Fruit fly (Drosophila melanogaster) S2 (cell line): ENCODE results near the gene CG9300.

Experiments used
- CG8478 ChIP-seq: fragments of >200 bp; optimal IDR thresholded peaks from 2 replicates; lab custom pipeline; 2018
- CTCF ChIP-seq, 2 experiments: fragments of >200 bp; optimal IDR thresholded peaks; 2 replicates each; lab custom pipeline; 2018

Gene CG9300

DNA sequence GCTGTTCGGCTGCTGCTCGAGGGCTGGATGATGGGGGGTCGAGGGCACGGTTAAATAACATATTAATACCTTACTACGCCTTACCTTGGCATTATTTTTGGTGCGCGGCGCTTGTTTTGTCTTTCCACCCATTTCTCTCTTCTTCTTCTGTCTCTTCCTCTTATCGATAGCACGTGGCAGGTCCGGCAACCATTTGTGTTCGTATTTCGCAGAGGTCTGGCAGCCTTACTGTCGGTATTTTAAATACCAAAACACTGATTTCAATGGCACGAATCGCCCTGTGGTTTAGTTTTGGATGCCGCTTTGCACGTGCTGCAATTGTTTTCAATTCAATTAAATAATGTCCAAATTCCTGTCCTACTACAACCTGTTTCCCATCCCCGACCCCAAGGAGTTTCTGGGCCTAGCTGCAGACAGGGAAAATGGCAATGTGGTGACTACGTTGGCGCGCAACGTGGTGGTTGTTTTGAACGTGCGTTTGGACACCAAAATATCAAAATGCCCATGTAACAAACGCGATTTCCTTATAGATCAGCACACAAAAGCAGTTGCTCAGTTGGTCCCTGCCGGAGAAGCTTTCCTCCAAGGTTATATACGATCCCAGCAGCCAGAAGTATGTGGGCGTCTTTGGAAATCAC lies at the start of gene CG9300, which contains the start of gene Ltn1:
TSS of gene CG9300 (plus strand) at position 285 of the 638 bp plus-strand sequence.
TSS of gene Ltn1 (minus strand) at position 155 of the 638 bp plus-strand sequence.
- TF ChIP-seq CG8478 (lab: Kevin White, UChicago) = no peak
- peak in 1 of 2 experiments; percentile 39 for TF ChIP-seq CTCF (optimal IDR thresholded peaks at IDR 0.05; lab: Kevin White, UChicago)

DNA sequence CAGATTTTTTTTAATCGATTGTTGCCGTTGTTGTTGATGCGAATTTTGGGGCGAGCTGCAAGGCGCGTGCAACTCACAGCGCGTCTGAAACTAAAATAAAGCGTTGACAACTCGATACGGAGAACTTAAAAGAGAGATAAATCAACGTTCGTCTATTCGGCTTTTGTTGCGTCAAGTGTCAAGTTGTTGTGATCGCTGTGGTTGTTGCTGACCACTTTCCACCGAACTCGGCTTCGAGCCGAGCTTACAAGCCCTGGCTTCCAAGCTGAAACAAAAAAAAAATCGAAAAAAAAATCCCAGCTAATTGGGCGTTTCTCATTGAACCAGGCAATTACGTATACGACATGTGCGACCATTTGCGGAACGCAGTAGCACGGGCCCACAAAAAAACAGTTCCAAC lies 48.5 kb upstream of the CG9300 start, which contains the start of gene CG9452:
TSS of gene CG9452 (minus strand) at position 101 of the 400 bp plus-strand sequence.
- TF ChIP-seq CG8478 (lab: Kevin White, UChicago) = no peak
- no peak for TF ChIP-seq CTCF (optimal IDR thresholded peaks at IDR 0.05; lab: Kevin White, UChicago)

DNA sequence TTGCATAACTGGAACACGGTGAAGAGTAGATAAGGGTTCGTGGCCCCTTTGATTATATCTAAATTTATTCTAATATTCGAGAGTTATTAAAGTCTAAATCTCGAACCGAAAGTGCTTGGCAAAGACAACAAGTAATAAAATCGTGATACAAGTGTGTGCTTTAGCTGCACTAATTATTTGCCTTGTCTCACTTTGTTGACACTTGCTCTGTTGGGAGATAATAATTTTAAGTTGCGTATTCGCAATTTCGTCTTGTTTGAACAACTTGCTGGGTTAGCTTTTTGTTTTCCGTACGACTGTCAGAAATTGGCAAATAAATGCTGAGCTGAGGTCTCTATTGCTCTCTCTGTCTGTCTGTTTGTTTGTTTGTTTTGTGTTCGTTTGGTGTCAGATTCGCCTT lies 47.5 kb upstream of the CG9300 start:
- TF ChIP-seq CG8478 (lab: Kevin White, UChicago) = no peak
- TF ChIP-seq CTCF (optimal IDR thresholded peaks at IDR 0.05; lab: Kevin White, UChicago) = no peak

DNA sequence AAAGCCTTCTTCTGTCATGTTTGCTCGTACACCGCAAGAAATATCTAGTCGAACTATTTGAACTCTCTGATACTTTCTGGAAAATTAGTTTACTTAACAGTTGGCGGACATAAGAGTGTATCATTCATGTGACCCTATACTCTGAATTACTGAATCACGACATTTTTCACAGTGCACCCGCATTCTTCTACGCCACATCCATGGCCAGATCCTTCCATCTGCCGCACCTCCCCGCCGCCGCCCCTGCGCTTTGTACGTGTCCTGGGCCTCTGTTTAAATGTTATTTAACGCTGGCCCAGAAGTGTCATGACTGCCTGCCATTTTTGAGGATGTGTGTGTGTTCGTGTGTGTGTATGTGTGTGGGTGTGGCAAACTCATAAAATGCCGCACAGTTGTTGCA lies 39.5 kb upstream of the CG9300 start:
- TF ChIP-seq CG8478 (lab: Kevin White, UChicago) = no peak
- TF ChIP-seq CTCF (optimal IDR thresholded peaks at IDR 0.05; lab: Kevin White, UChicago) = no peak

DNA sequence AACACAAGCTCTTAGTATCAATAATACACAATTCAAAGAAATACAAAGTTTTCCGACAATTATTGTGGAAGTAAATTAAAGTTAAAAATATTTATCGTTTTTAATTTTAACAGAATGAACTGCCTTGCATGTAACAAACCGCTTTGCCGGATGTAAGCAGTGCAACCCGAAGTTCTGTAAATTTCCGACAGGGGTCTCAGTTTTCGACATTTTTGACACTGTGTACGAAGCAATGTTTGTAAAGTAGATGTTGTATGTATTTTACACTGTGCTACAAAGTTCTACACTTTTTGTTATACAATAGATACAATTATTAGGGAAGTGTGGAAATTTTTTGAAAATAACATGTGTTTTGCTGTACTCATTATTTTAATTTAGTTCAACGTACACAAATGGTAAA lies 35.7 kb upstream of the CG9300 start:
- peak; percentile 90 to 96 for TF ChIP-seq CTCF (optimal IDR thresholded peaks at IDR 0.05; lab: Kevin White, UChicago)
- no peak for TF ChIP-seq CG8478 (lab: Kevin White, UChicago)

DNA sequence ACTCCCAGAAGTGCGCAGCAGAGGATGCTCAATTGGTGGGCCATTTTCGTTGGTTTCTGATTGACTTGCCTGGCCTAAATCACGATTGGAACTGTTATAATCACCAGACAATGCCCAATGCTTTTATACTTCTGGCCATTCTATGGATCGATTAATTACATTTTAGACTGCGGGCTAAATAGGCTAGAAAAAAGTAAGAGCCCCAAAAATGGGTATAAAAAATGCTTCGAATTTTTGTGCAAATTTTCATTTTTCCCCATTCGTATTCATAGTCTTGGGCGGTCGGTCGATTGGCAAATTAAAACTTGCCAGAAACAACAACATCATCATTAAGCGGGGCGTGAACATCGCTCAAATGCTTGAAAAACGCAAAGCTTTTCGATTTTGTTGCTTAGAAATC lies 34.0 kb upstream of the CG9300 start, which contains the start of gene Cpr76Ba:
TSS of gene Cpr76Ba (minus strand) at position 101 of the 400 bp plus-strand sequence.
- TF ChIP-seq CTCF (optimal IDR thresholded peaks at IDR 0.05; lab: Kevin White, UChicago) (no peak), CG8478 (lab: Kevin White, UChicago) (no peak)

DNA sequence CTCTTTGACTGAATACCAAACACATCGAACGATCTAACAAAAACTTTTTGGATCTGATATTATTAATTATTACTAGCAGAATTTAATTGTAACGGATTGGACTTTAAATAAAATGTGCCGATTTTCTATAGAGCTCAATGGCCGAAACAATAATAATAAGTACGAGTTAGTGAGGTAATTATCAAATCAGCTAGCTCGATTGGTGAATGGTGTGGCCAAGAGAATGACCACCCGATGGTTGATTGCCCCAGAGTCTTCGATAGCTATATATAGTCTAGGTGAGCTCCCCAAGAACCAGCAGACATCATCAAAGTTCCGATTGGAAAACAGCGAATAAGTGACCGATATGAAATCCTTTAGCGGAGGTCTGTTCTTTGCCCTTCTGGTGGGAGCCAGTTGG lies 32.9 kb upstream of the CG9300 start, which contains the start of gene Cpr76Bb:
TSS of gene Cpr76Bb (plus strand) at position 301 of the 400 bp plus-strand sequence.
- no peak for TF ChIP-seq CTCF (optimal IDR thresholded peaks at IDR 0.05; lab: Kevin White, UChicago)
- no peak for TF ChIP-seq CG8478 (lab: Kevin White, UChicago)

DNA sequence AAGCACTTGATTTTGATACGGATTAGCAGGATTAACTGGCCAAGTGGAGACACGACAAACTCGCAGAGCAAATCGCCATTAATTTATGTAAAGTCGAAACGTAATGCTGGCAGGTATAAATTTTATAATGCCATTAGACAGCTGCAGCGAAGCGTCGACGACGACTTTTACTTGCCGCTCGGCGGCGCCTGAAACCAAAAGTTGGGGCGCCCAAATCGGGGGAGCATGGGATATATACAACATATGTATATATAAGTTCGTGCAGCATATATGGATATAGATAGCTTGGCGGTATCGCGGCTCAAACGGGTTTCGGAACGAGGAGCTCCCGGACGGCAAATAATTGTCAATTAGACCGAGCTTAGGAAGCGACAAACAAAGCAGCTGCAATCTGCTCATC lies 31.6 kb upstream of the CG9300 start, which contains the start of gene Cpr76Bc:
TSS of gene Cpr76Bc (plus strand) at position 301 of the 400 bp plus-strand sequence.
- TF ChIP-seq CTCF (optimal IDR thresholded peaks at IDR 0.05; lab: Kevin White, UChicago) (no peak), CG8478 (lab: Kevin White, UChicago) (no peak)

DNA sequence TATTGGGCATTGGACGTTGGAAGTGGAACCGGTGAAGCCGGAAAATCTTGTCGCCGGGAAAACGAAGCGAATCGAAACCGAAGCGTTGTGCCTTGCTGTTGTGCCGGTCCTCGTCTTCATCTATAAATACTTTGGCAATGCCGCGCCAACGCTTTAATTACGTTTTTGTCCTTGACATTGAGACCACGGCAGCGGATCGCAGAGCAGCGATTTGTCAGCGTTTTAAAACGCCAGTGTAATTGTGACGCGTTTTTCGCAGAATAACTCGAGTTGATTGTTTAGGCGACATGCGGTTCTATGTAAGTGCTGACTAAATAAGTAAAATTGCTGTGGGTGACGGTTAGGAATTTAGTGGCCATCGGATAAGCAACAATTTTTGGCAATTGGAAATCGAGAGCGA lies 31.1 kb upstream of the CG9300 start:
- TF ChIP-seq CG8478 (lab: Kevin White, UChicago) (no peak), CTCF (optimal IDR thresholded peaks at IDR 0.05; lab: Kevin White, UChicago) (no peak)

DNA sequence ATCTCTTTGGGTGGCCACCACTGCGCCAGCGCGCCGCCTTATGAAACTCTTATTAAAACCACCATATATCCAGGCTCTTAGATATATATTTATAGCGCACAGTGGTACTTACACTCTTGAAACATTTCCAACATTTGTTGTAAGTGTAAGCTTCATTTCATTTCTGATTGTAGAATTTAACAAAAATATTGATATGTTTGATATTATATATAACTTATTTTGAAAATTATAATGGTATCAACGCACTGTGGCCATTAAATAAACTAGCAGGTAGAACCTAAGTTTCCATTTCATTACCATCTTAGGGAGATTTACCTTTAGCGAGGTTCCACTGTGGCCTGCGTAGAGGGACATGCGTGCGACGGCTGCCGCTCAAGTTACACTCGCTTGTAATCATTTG lies 27.5 kb upstream of the CG9300 start:
- TF ChIP-seq CG8478 (lab: Kevin White, UChicago) (no peak), CTCF (optimal IDR thresholded peaks at IDR 0.05; lab: Kevin White, UChicago) (no peak)

DNA sequence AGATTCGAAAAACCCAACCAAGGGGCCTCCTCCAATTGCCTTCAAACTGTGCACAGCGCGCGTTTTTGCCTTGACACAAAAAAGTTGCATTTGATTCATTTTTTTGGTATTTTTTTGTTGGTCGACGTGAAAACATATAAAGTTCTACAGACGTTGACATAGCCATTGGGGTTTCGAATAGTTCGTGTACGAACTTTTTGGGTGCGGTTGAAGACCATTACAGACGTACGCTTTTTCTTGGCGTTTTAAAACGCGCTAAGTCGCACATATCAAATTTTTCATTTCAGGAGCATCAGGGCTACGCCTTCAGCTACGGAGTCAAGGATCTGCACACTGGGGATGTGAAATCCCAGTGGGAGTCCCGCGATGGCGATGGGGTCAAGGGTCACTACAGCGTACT lies 26.5 kb upstream of the CG9300 start:
- TF ChIP-seq CG8478 (lab: Kevin White, UChicago) (no peak), CTCF (optimal IDR thresholded peaks at IDR 0.05; lab: Kevin White, UChicago) (no peak)

DNA sequence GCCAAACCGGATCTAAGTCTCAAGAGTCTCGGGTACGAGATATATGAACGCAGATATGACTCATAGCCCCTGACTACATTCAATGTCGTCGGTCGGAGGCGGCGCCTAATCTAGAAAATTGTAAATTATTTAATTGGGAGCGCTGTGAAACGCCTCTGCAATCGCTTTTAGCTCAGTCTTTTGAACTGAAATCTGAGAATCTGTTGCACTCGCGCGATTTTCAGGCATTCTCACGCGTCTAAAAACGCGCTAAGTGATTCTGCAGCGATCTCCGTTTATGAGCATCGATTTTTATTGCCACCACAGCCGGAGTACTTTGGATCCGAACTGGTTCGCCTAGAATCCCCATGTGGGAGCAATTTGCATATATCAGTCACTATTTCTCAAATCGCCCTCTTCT lies 23.7 kb upstream of the CG9300 start:
- TF ChIP-seq CTCF (optimal IDR thresholded peaks at IDR 0.05; lab: Kevin White, UChicago) (no peak), CG8478 (lab: Kevin White, UChicago) (no peak)

DNA sequence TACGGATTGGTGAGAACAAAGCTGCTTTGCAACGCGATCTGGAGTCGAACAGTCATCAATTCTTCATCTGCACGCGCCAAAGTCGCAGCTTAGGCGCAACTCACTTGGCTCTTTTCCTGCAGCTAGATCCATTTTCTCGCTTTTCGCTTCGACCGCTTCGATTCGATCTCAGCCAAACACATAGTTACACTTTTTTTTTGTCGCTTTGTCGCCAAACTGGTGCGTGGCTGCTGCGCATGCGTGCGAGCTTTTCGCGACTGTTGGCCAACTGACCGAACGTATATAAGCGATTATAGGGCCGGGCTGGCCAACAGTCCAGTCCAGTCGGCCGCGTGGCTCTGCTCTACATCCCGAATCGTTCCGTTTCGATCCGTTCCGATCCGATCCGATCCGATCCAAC lies 19.8 kb upstream of the CG9300 start, which contains the start of gene Cpr76Bd:
TSS of gene Cpr76Bd (plus strand) at position 301 of the 400 bp plus-strand sequence.
- TF ChIP-seq CG8478 (lab: Kevin White, UChicago) (no peak), CTCF (optimal IDR thresholded peaks at IDR 0.05; lab: Kevin White, UChicago) (no peak)

DNA sequence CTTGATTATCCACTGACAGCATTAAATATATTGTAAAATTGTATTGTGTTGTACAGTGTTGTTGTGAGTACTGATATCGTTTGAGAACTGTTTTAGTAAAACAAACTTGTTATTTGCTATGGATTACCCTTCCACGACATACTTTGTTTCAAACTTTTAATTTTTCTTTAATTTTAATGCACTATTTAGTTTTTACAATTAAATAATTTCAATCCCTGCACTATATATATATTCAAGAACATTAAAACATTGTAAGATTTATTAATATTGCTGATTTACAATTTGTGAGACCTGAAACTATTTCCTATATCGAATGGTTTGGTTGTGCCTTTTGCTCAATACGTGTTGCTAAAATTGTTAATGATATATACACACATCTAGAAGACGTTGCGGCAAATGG lies 8.1 kb upstream of the CG9300 start, which contains the start of the genes CG46434 and Dred:
TSS of gene CG46434 (minus strand) at position 101 of the 400 bp plus-strand sequence.
TSS of gene Dred (minus strand) at position 101 of the 400 bp plus-strand sequence.
- TF ChIP-seq CG8478 (lab: Kevin White, UChicago) = no peak
- no peak for TF ChIP-seq CTCF (optimal IDR thresholded peaks at IDR 0.05; lab: Kevin White, UChicago)

DNA sequence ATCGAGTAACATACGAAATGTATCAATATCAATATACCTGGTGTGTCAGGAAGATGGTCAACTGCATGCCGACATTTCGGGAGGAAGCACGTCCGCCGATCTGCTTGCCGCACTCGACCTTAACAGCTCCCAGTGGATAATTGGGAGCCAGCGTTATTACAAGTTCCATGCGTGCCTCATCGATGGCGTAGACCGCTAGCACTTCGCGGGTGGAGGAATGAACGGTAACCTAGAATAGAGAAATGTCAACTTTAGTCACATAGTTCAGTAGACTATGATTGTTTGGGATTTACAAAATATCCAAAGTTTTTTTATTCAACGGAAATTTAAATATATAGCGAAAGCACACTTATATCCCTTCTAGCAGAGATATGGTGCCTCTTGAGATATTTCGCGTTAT lies 7.4 kb upstream of the CG9300 start, which contains the start of the genes CG46435 and Rcd7:
TSS of gene CG46435 (plus strand) at position 301 of the 400 bp plus-strand sequence.
TSS of gene Rcd7 (plus strand) at position 301 of the 400 bp plus-strand sequence.
- no peak for TF ChIP-seq CTCF (optimal IDR thresholded peaks at IDR 0.05; lab: Kevin White, UChicago)
- TF ChIP-seq CG8478 (lab: Kevin White, UChicago) = no peak
